Worm (Caenorhabditis elegans): ENCODE measurements around the gene dop-2.

dop-2 gene

DNA sequence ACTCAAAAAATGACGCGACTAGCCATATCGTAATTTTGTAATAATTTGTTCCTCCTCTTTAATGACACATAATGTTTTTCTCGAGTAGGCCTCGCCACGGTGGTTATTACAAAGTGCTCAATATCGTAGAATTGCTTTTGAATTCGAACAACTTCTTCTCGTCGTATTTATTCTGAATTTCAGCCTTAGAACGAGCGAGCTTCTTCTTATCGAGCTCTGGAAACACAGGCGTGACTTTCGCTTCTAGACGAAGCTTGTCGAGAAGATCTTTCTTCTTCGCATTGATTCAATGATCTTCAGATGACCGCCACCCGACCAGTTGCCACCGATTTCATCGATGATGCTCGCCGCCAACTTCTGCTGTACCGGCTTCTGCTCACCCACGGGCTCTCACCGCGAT lies 42.9 kb downstream of the dop-2 start, which contains the start of gene T06E4.21:
Gene T06E4.21 (plus strand): TSS at position 301 of the 400 bp plus-strand sequence.
- TF ChIP-seq ztf-4 (tag; optimal IDR thresholded peaks at IDR 0.05) (no peak), C34F6.9 (tag; optimal IDR thresholded peaks at IDR 0.05) (no peak), sma-3 (GFP tag; optimal IDR thresholded peaks at IDR 0.05) (no peak), mbf-1 (tag; optimal IDR thresholded peaks at IDR 0.05) (no peak), crh-2 (tag; optimal IDR thresholded peaks at IDR 0.05) (no peak), unc-62 (GFP tag; optimal IDR thresholded peaks at IDR 0.05) (no peak), nhr-129 (tag; optimal IDR thresholded peaks at IDR 0.05) (no peak), mab-5 (tag; optimal IDR thresholded peaks at IDR 0.05) (no peak), nhr-25 (tag; optimal IDR thresholded peaks at IDR 0.05) (no peak), nhr-11 (tag; optimal IDR thresholded peaks at IDR 0.05) (no peak), zag-1 (tag; optimal IDR thresholded peaks at IDR 0.05) (no peak), ceh-82 (tag; optimal IDR thresholded peaks at IDR 0.05) (no peak), lin-11 (tag; optimal IDR thresholded peaks at IDR 0.05) (no peak), F13H6.1 (tag; optimal IDR thresholded peaks at IDR 0.05) (no peak), ztf-1 (GFP tag; conservative IDR thresholded peaks at IDR 0.05) (no peak), blmp-1 (tag; optimal IDR thresholded peaks at IDR 0.05; ENCODE audit: insufficient read depth) (no peak), egl-27 (tag; optimal IDR thresholded peaks at IDR 0.05) (no peak)

DNA sequence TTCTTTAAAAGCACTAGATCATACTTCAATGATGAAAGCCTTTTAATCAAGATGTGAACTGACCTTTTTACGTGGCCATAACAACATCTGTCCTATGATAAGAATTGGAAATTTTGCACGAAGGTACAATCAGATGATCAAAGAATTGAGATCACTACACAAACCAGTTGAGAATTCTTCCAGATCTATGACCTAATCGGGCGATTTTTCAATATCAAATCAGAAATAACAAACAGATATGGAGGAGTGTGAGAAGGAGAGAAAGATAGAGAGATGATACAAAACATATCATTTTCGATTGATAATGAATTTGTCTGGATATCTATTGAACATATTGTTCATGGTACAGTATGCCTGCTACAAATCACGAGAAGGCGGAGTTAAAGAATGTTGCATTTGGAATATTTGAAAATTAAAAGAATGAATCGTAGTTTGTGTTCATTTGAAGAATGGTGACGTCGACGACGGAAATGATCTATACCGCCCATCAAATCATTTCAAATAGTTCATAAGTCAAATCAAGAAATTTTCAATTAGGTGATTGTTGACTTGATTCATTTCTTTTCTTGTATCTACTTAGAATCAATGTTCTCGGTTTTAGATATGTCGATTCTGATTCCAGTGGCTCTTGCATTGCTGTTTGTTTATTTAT lies 45.9 kb downstream of the dop-2 start, which contains the start of gene cyp-29A4:
Gene cyp-29A4 (plus strand): TSS at position 602 of the 652 bp plus-strand sequence.
- peak; percentile 23 for TF ChIP-seq nhr-129 (tag; optimal IDR thresholded peaks at IDR 0.05)
- TF ChIP-seq crh-2 (tag; optimal IDR thresholded peaks at IDR 0.05), result no peak
- peak; percentile 48 for TF ChIP-seq nhr-21 (tag; optimal IDR thresholded peaks at IDR 0.05)
- peak; percentile 35 for TF ChIP-seq sma-9 (GFP tag; optimal IDR thresholded peaks at IDR 0.05)
- TF ChIP-seq sma-9 (tag; optimal IDR thresholded peaks at IDR 0.05), result no peak
- no peak for TF ChIP-seq dmd-4 (tag; optimal IDR thresholded peaks at IDR 0.05)

DNA sequence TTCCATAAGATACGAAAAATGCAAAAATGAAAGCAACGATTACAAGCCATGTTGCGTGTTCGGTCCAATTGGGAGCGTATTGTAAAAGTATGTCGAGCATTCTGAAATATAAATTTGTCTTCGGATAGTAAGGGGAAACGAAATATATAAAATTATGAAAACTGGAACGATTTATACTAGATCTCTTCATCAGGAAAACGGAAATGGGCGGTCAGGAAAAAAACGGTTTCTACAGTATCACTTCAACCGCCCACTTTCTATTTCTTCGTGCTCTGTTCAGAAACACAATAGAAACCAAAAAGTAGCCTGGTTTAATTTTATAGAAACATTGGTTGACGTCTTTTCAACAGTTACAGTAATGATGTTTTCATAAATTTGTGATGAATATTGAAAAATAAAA lies 53.2 kb downstream of the dop-2 start, which contains the start of gene pitr-4:
Gene pitr-4 (minus strand): TSS at position 101 of the 400 bp plus-strand sequence.
- TF ChIP-seq peb-1 (tag; optimal IDR thresholded peaks at IDR 0.05), result no peak
- TF ChIP-seq gmeb-1 (tag; optimal IDR thresholded peaks at IDR 0.05), result no peak
- no peak for TF ChIP-seq blmp-1 (tag; optimal IDR thresholded peaks at IDR 0.05; ENCODE audit: insufficient read depth)
- no peak for TF ChIP-seq aly-2 (tag; optimal IDR thresholded peaks at IDR 0.05)
- TF ChIP-seq elt-1 (tag; optimal IDR thresholded peaks at IDR 0.05), result no peak
- TF ChIP-seq unc-62 (GFP tag; optimal IDR thresholded peaks at IDR 0.05), result no peak

- TF ChIP-seq Y55F3AM.14 (GFP tag; optimal IDR thresholded peaks at IDR 0.05) (no peak), ztf-4 (tag; optimal IDR thresholded peaks at IDR 0.05) (no peak), ceh-16 (tag; optimal IDR thresholded peaks at IDR 0.05) (no peak), ztf-11 (tag; optimal IDR thresholded peaks at IDR 0.05) (no peak), lsy-2 (tag; optimal IDR thresholded peaks at IDR 0.05) (no peak), unc-55 (GFP tag; optimal IDR thresholded peaks at IDR 0.05) (no peak), alr-1 (tag; optimal IDR thresholded peaks at IDR 0.05) (no peak), zag-1 (tag; optimal IDR thresholded peaks at IDR 0.05) (no peak), nhr-6 (tag; optimal IDR thresholded peaks at IDR 0.05) (no peak), nhr-10 (tag; optimal IDR thresholded peaks at IDR 0.05) (no peak)
Observed at ce11 chrV:9663948-9664347, 55.6 kb downstream of the dop-2 start.

All from whole organism, L2 larva.